Worm (Caenorhabditis elegans) whole organism, L4/young adult: ENCODE data around the gene C05D11.8.

Source experiments
- W03F9.2 ChIP-seq: fragments of 150-350 bp; optimal IDR thresholded peaks from 2 replicates; lab custom pipeline; 2014; ENCODE audit warnings: missing biosample characterization, missing genetic modification characterization
- dao-5 ChIP-seq: sonication (generic microtip); optimal IDR thresholded peaks from 2 replicates; lab custom pipeline; 2016; ENCODE audit warnings: missing genotype, missing genetic modification characterization, moderate library complexity, missing compliant biosample characterization
- him-1 ChIP-seq: sonication (generic microtip); optimal IDR thresholded peaks from 2 replicates; lab custom pipeline; 2016; ENCODE audit warnings: missing genotype, missing genetic modification reagents, missing genetic modification characterization, missing compliant biosample characterization

ce11 chrIII:6432939-6433338, 5.8 kb upstream of the C05D11.8 start, which contains the start of gene vps-16:
- no peak for TF ChIP-seq him-1 (tag; lab: Kevin White, UChicago)
- TF ChIP-seq W03F9.2 (tag; lab: Kevin White, UChicago): no peak
- no peak for TF ChIP-seq dao-5 (tag; lab: Kevin White, UChicago)
